Worm (Caenorhabditis elegans) whole organism, mixed stage, embryonic: ENCODE measurements around the gene srh-128.

Experiments
- blmp-1 ChIP-seq: fragments of 150-350 bp; optimal IDR thresholded peaks from 2 replicates; lab custom pipeline; 2014; ENCODE audit warnings: missing biosample characterization, missing genetic modification characterization
- ces-1 ChIP-seq: fragments of 150-350 bp; optimal IDR thresholded peaks from 2 replicates; lab custom pipeline; 2014; ENCODE audit warnings: missing biosample characterization, missing genetic modification reagents, missing genetic modification characterization
- snpc-4 ChIP-seq: fragments of 150-350 bp; optimal IDR thresholded peaks from 2 replicates; lab custom pipeline; 2014; ENCODE audit warnings: missing biosample characterization, missing genetic modification characterization

ce11 chrII:2690080-2690479 lies 15.0 kb downstream of the srh-128 start, which contains the start of gene nspf-3:
- no peak for TF ChIP-seq ces-1 (GFP tag; lab: Kevin White, UChicago)
- TF ChIP-seq blmp-1, result no peak
- TF ChIP-seq snpc-4 (tag; lab: Kevin White, UChicago), result no peak
